Fruit fly (Drosophila melanogaster) whole organism, embryonic: ENCODE data around the gene CG9132.

Experiments
- B-H1 ChIP-seq: fragments of 200-800 bp; sonication (Bioruptor generic); IDR thresholded peaks from 3 replicates; pipeline ENCODE4 v1.3.6; 2022; ENCODE audit warnings: missing biosample characterization, missing genetic modification characterization
- CG10209 ChIP-seq: fragments of 200-800 bp; sonication (Bioruptor generic); optimal IDR thresholded peaks from 3 replicates; lab custom pipeline; 2017; ENCODE audit warnings: missing biosample characterization, mild to moderate bottlenecking, missing genetic modification characterization, missing genetic modification reagents
- CG10462 ChIP-seq: fragments of 200-800 bp; sonication (Bioruptor generic); optimal IDR thresholded peaks from 2 replicates; lab custom pipeline; 2016; ENCODE audit warnings: missing biosample characterization, missing genetic modification characterization
- CG10654 ChIP-seq: fragments of 200-800 bp; sonication (Bioruptor generic); optimal IDR thresholded peaks from 2 replicates; lab custom pipeline; 2016; ENCODE audit warnings: missing biosample characterization, missing genetic modification characterization
- CG11560 ChIP-seq: fragments of 200-800 bp; sonication (Bioruptor generic); IDR thresholded peaks from 3 replicates; pipeline ENCODE4 v1.3.6; 2022; ENCODE audit warnings: missing biosample characterization, missing genetic modification characterization
- CG12659 ChIP-seq: fragments of 200-800 bp; sonication (Bioruptor generic); optimal IDR thresholded peaks from 3 replicates; lab custom pipeline; 2017; ENCODE audit warnings: mild to moderate bottlenecking, missing biosample characterization, missing genetic modification reagents, missing genetic modification characterization
- CG14050 ChIP-seq: fragments of 200-800 bp; sonication (Bioruptor generic); IDR thresholded peaks from 3 replicates; pipeline ENCODE4 v1.3.6; 2022; ENCODE audit warnings: missing biosample characterization, missing genetic modification characterization
- CG14667 ChIP-seq: fragments of 200-800 bp; sonication (Bioruptor generic); IDR thresholded peaks from 2 replicates; pipeline ENCODE4 v1.3.6; 2022; ENCODE audit warnings: missing biosample characterization, missing genetic modification characterization
- CG14965 ChIP-seq: fragments of 200-800 bp; sonication (Bioruptor generic); optimal IDR thresholded peaks from 2 replicates; lab custom pipeline; 2016; ENCODE audit warnings: missing biosample characterization, missing genetic modification characterization, borderline replicate concordance
- CG15601 ChIP-seq: fragments of 200-800 bp; sonication (Bioruptor generic); optimal IDR thresholded peaks from 3 replicates; lab custom pipeline; 2019; ENCODE audit warnings: missing biosample characterization, mild to moderate bottlenecking, missing genetic modification characterization, moderate library complexity
- CG1647 ChIP-seq: fragments of 200-800 bp; sonication (Bioruptor generic); optimal IDR thresholded peaks from 3 replicates; lab custom pipeline; 2016; ENCODE audit warnings: missing biosample characterization, missing genetic modification characterization
- CG17568 ChIP-seq: fragments of 200-800 bp; sonication (Bioruptor generic); optimal IDR thresholded peaks from 2 replicates; lab custom pipeline; 2018; ENCODE audit warnings: missing biosample characterization, mild to moderate bottlenecking, missing genetic modification characterization, moderate library complexity
- CG1792 ChIP-seq: fragments of 200-800 bp; sonication (Bioruptor generic); optimal IDR thresholded peaks from 2 replicates; lab custom pipeline; 2016; ENCODE audit warnings: missing biosample characterization, missing genetic modification characterization
- CG30431 ChIP-seq: fragments of 200-800 bp; sonication (Bioruptor generic); optimal IDR thresholded peaks from 2 replicates; lab custom pipeline; 2017; ENCODE audit warnings: missing biosample characterization, missing genetic modification characterization
- CG3163 ChIP-seq: fragments of 200-800 bp; sonication (Bioruptor generic); optimal IDR thresholded peaks from 3 replicates; lab custom pipeline; 2016; ENCODE audit warnings: missing biosample characterization, missing genetic modification characterization
- CG34422 ChIP-seq: fragments of 200-800 bp; sonication (Bioruptor generic); IDR thresholded peaks from 3 replicates; pipeline ENCODE4 v1.3.6; 2022; ENCODE audit warnings: missing biosample characterization, missing genetic modification characterization
- CG4404 ChIP-seq: fragments of 200-800 bp; sonication (Bioruptor generic); IDR thresholded peaks from 2 replicates; pipeline ENCODE4 v1.3.6; 2022; ENCODE audit warnings: missing biosample characterization, missing genetic modification characterization
- CG6254 ChIP-seq: fragments of 200-800 bp; sonication (Bioruptor generic); optimal IDR thresholded peaks from 3 replicates; lab custom pipeline; 2017; ENCODE audit warnings: mild to moderate bottlenecking, missing biosample characterization, missing genetic modification reagents, missing genetic modification characterization
- CG7839 ChIP-seq: fragments of 200-800 bp; sonication (Bioruptor generic); optimal IDR thresholded peaks from 3 replicates; lab custom pipeline; 2018; ENCODE audit warnings: missing biosample characterization, mild to moderate bottlenecking, missing genetic modification characterization, moderate library complexity
- CG8359 ChIP-seq: fragments of 200-800 bp; sonication (Bioruptor generic); optimal IDR thresholded peaks from 2 replicates; lab custom pipeline; 2017; ENCODE audit warnings: missing biosample characterization, mild to moderate bottlenecking, missing genetic modification characterization, borderline replicate concordance
- CG9932 ChIP-seq: fragments of 200-800 bp; sonication (Bioruptor generic); IDR thresholded peaks from 2 replicates; pipeline ENCODE4 v1.3.6; 2022; ENCODE audit warnings: missing biosample characterization, missing genetic modification characterization
- Dad ChIP-seq: fragments of 200-800 bp; sonication (Bioruptor generic); optimal IDR thresholded peaks from 3 replicates; lab custom pipeline; 2016; ENCODE audit warnings: missing biosample characterization, missing genetic modification characterization
- Doc2 ChIP-seq: fragments of 200-800 bp; sonication (Bioruptor generic); IDR thresholded peaks from 2 replicates; pipeline ENCODE4 v1.3.6; 2022; ENCODE audit warnings: missing biosample characterization, missing genetic modification characterization
- Elba2 ChIP-seq: fragments of 200-800 bp; sonication (Bioruptor generic); optimal IDR thresholded peaks from 3 replicates; lab custom pipeline; 2016; ENCODE audit warnings: missing biosample characterization, missing genetic modification characterization
- Ets65A ChIP-seq: fragments of 200-800 bp; sonication (Bioruptor generic); peaks from one replicate; lab custom pipeline; 2016; ENCODE audit warnings: missing biosample characterization, missing genetic modification characterization
- HLHmδ ChIP-seq: fragments of 200-800 bp; sonication (Bioruptor generic); optimal IDR thresholded peaks from 2 replicates; lab custom pipeline; 2018; ENCODE audit warnings: missing biosample characterization, mild to moderate bottlenecking, missing genetic modification characterization, moderate library complexity
- NFAT ChIP-seq: fragments of 200-800 bp; sonication (Bioruptor generic); IDR thresholded peaks from 2 replicates; pipeline ENCODE4 v1.3.6; 2022; ENCODE audit warnings: missing biosample characterization, missing genetic modification characterization
- Oaz ChIP-seq: fragments of 200-800 bp; sonication (Bioruptor generic); IDR thresholded peaks from 2 replicates; pipeline ENCODE4 v1.3.6; 2022; ENCODE audit warnings: missing biosample characterization, missing genetic modification characterization
- Poxn ChIP-seq: fragments of 200-800 bp; sonication (Bioruptor generic); IDR thresholded peaks from 2 replicates; pipeline ENCODE4 v1.3.6; 2022; ENCODE audit warnings: missing biosample characterization, missing genetic modification characterization
- Sin3A ChIP-seq: fragments of >200 bp; optimal IDR thresholded peaks from 2 replicates; lab custom pipeline; 2018
- Vsx1 ChIP-seq: fragments of 200-800 bp; sonication (Bioruptor generic); optimal IDR thresholded peaks from 2 replicates; lab custom pipeline; 2017; ENCODE audit warnings: missing biosample characterization, mild to moderate bottlenecking, missing genetic modification characterization, missing genetic modification reagents
- YL-1 ChIP-seq: fragments of 200-800 bp; sonication (Bioruptor generic); optimal IDR thresholded peaks from 3 replicates; lab custom pipeline; 2017; ENCODE audit warnings: missing biosample characterization, mild to moderate bottlenecking, missing genetic modification characterization
- cas ChIP-seq: fragments of 200-800 bp; sonication (Bioruptor generic); IDR thresholded peaks from 2 replicates; pipeline ENCODE4 v1.3.6; 2022; ENCODE audit warnings: missing biosample characterization, missing genetic modification characterization
- dmrt99B ChIP-seq: fragments of 200-800 bp; sonication (Bioruptor generic); optimal IDR thresholded peaks from 2 replicates; lab custom pipeline; 2018; ENCODE audit warnings: missing biosample characterization, mild to moderate bottlenecking, missing genetic modification characterization, moderate library complexity
- esg ChIP-seq: fragments of 200-800 bp; sonication (Bioruptor generic); conservative IDR thresholded peaks from 2 replicates; pipeline ENCODE4 v1.3.6; 2022; ENCODE audit warnings: missing biosample characterization, missing genetic modification characterization
- eyg ChIP-seq: fragments of 200-800 bp; sonication (Bioruptor generic); optimal IDR thresholded peaks from 3 replicates; lab custom pipeline; 2016; ENCODE audit warnings: missing biosample characterization, missing genetic modification characterization
- hbn ChIP-seq: fragments of 200-800 bp; sonication (Bioruptor generic); IDR thresholded peaks from 2 replicates; pipeline ENCODE4 v1.3.6; 2022; ENCODE audit warnings: missing biosample characterization, missing genetic modification characterization; ENCODE audit not compliant: partially characterized antibody
- hth ChIP-seq: fragments of >200 bp; optimal IDR thresholded peaks from 2 replicates; lab custom pipeline; 2017; ENCODE audit warnings: inconsistent platforms
- jigr1 ChIP-seq: fragments of 200-800 bp; sonication (Bioruptor generic); IDR thresholded peaks from 3 replicates; pipeline ENCODE4 v1.3.6; 2022; ENCODE audit warnings: missing biosample characterization, missing genetic modification characterization
- peb ChIP-seq: fragments of 200-800 bp; sonication (Bioruptor generic); IDR thresholded peaks from 2 replicates; pipeline ENCODE4 v1.3.6; 2022; ENCODE audit warnings: missing biosample characterization, missing genetic modification characterization
- pfk ChIP-seq: fragments of 200-800 bp; sonication (Bioruptor generic); optimal IDR thresholded peaks from 2 replicates; lab custom pipeline; 2018; ENCODE audit warnings: missing biosample characterization, mild to moderate bottlenecking, missing genetic modification characterization, moderate library complexity
- schlank ChIP-seq: fragments of 200-800 bp; sonication (Bioruptor generic); optimal IDR thresholded peaks from 2 replicates; lab custom pipeline; 2018; ENCODE audit warnings: missing biosample characterization, mild to moderate bottlenecking, missing genetic modification characterization
- so ChIP-seq: fragments of 200-800 bp; sonication (Bioruptor generic); IDR thresholded peaks from 3 replicates; pipeline ENCODE4 v1.3.6; 2022; ENCODE audit warnings: missing biosample characterization, missing genetic modification characterization
- sug ChIP-seq: fragments of 200-800 bp; optimal IDR thresholded peaks from 2 replicates; lab custom pipeline; 2019; ENCODE audit warnings: missing biosample characterization, mild to moderate bottlenecking, missing genetic modification characterization, moderate library complexity
- toy ChIP-seq: fragments of 200-800 bp; sonication (Bioruptor generic); IDR thresholded peaks from 2 replicates; pipeline ENCODE4 v1.3.6; 2022; ENCODE audit warnings: missing biosample characterization, missing genetic modification characterization
- tup ChIP-seq: fragments of 200-800 bp; sonication (Bioruptor generic); optimal IDR thresholded peaks from 2 replicates; lab custom pipeline; 2016; ENCODE audit warnings: missing biosample characterization, mild to moderate bottlenecking, missing genetic modification characterization, moderate library complexity
- unpg ChIP-seq: fragments of 200-800 bp; sonication (Bioruptor generic); optimal IDR thresholded peaks from 3 replicates; lab custom pipeline; 2018; ENCODE audit warnings: missing biosample characterization, mild to moderate bottlenecking, missing genetic modification characterization, moderate library complexity
- vfl ChIP-seq: fragments of 200-800 bp; sonication (Bioruptor generic); optimal IDR thresholded peaks from 2 replicates; lab custom pipeline; 2016; ENCODE audit warnings: missing biosample characterization, missing genetic modification characterization
- vvl ChIP-seq: fragments of 200-800 bp; sonication (Bioruptor generic); IDR thresholded peaks from 2 replicates; pipeline ENCODE4 v1.3.6; 2022; ENCODE audit warnings: missing biosample characterization, missing genetic modification characterization
- zen ChIP-seq: fragments of 200-800 bp; sonication (Bioruptor generic); optimal IDR thresholded peaks from 3 replicates; lab custom pipeline; 2018; ENCODE audit warnings: missing biosample characterization, mild to moderate bottlenecking, missing genetic modification characterization, moderate library complexity
- zen2 ChIP-seq: fragments of 200-800 bp; sonication (Bioruptor generic); IDR thresholded peaks from 3 replicates; pipeline ENCODE4 v1.3.6; 2022; ENCODE audit warnings: missing biosample characterization, missing genetic modification characterization; ENCODE audit not compliant: partially characterized antibody
- zf30C ChIP-seq: fragments of 200-800 bp; sonication (Bioruptor generic); optimal IDR thresholded peaks from 3 replicates; lab custom pipeline; 2018; ENCODE audit warnings: missing biosample characterization, mild to moderate bottlenecking, missing genetic modification characterization

The CG9132 gene

DNA sequence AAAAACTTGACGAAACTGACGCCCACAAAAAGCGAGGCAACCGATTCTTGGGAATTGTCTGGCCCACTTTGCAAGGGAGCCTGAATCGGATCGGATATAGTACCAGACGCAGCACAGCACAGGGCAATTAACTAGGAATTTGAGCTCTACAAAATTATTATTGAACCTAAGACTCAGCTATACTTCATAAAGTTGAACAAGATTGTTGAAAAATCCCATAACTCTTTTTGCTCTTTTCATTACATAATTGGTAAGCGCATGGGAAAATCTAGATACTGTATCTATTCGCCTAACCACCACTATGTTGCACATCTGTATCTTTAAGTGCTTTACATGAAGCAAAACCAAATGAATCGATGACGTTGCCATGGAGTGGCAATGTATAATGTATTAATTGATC lies 32.6 kb upstream of the CG9132 start (continued):
- peak; percentile 39 for TF ChIP-seq eyg (GFP tag; lab: Kevin White, UChicago)
- TF ChIP-seq CG1647 (GFP tag; lab: Kevin White, UChicago), result peak; percentile 63
- TF ChIP-seq CG17568 (GFP tag; lab: Kevin White, UChicago), result peak; percentile 49
- TF ChIP-seq Dad (GFP tag; lab: Kevin White, UChicago), result peak; percentile 35
- TF ChIP-seq vfl (GFP tag; lab: Kevin White, UChicago), result no peak
- no peak for TF ChIP-seq sug (tag; lab: Kevin White, UChicago)
- no peak for TF ChIP-seq cas
- TF ChIP-seq peb (GFP tag; lab: Robert Waterston, UW), result peak; percentile 54
- TF ChIP-seq toy (GFP tag; lab: Robert Waterston, UW), result no peak
- peak; percentile 83 for TF ChIP-seq unpg (GFP tag; lab: Kevin White, UChicago)
- TF ChIP-seq CG14965 (GFP tag; lab: Kevin White, UChicago), result peak; percentile 53
- no peak for TF ChIP-seq Elba2 (GFP tag; lab: Kevin White, UChicago)
- TF ChIP-seq zen (tag; lab: Kevin White, UChicago), result peak; percentile 38
- TF ChIP-seq B-H1 (GFP tag; lab: Robert Waterston, UW), result peak; percentile 46; the same call in 2 of the 3 replicates
- TF ChIP-seq schlank (tag; lab: Kevin White, UChicago), result peak; percentile 23
- TF ChIP-seq CG14050 (GFP tag; lab: Robert Waterston, UW), result peak; percentile 66
- peak; percentile 66 for TF ChIP-seq Oaz
- TF ChIP-seq CG11560 (tag; lab: Robert Waterston, UW), result no peak
- TF ChIP-seq tup (GFP tag; lab: Kevin White, UChicago), result peak; percentile 30
- peak; percentile 55; the same call in 1 of the 3 replicates for TF ChIP-seq jigr1 (GFP tag; lab: Robert Waterston, UW)
- no peak for TF ChIP-seq zf30C (GFP tag; lab: Kevin White, UChicago)
- TF ChIP-seq CG9932 (GFP tag; lab: Robert Waterston, UW), result peak; percentile 31; the same call in 1 of the 2 replicates
- TF ChIP-seq CG7839 (tag; lab: Kevin White, UChicago), result peak; percentile 84
- peak; percentile 80 for TF ChIP-seq Ets65A (GFP tag; lab: Kevin White, UChicago)
- TF ChIP-seq CG8359 (GFP tag; lab: Kevin White, UChicago), result peak; percentile 25
- TF ChIP-seq CG6254, result peak; percentile 77
- no peak for TF ChIP-seq Doc2 (GFP tag; lab: Robert Waterston, UW)
- TF ChIP-seq NFAT (GFP tag; lab: Robert Waterston, UW), result 0 out of 2 replicates have a peak, but pooled peaks have one; percentile 15
- TF ChIP-seq Vsx1 (GFP tag; lab: Kevin White, UChicago), result peak; percentile 33
- TF ChIP-seq CG12659 (GFP tag; lab: Kevin White, UChicago), result peak; percentile 62
- TF ChIP-seq CG15601, result peak; percentile 83
- peak; percentile 70; the same call in 1 of the 2 replicates for TF ChIP-seq CG14667 (GFP tag; lab: Robert Waterston, UW)
- TF ChIP-seq HLHmδ (GFP tag; lab: Kevin White, UChicago), result no peak
- no peak for TF ChIP-seq pfk (GFP tag; lab: Kevin White, UChicago)
- no peak for TF ChIP-seq Sin3A
- TF ChIP-seq CG3163 (GFP tag; lab: Kevin White, UChicago), result peak; percentile 2
- TF ChIP-seq CG10209, result peak; percentile 67
- peak; percentile 65 for TF ChIP-seq CG10654 (GFP tag; lab: Kevin White, UChicago)
- TF ChIP-seq vvl (GFP tag; lab: Robert Waterston, UW), result peak; percentile 87
- TF ChIP-seq CG34422 (GFP tag; lab: Robert Waterston, UW), result peak; percentile 61; the same call in 1 of the 3 replicates
- no peak for TF ChIP-seq hbn (GFP tag; lab: Robert Waterston, UW)
- peak; percentile 64 for TF ChIP-seq esg (GFP tag; lab: Robert Waterston, UW)
- peak; percentile 41; the same call in 1 of the 2 replicates for TF ChIP-seq CG4404 (GFP tag; lab: Robert Waterston, UW)
- peak; percentile 44 for TF ChIP-seq CG10462 (GFP tag; lab: Kevin White, UChicago)
- TF ChIP-seq CG1792 (GFP tag; lab: Kevin White, UChicago), result peak; percentile 55
- no peak for TF ChIP-seq Poxn
- no peak for TF ChIP-seq hth (lab: Kevin White, UChicago)
- TF ChIP-seq so (GFP tag; lab: Robert Waterston, UW), result peak; percentile 82; the same call in 2 of the 3 replicates
- peak; percentile 64 for TF ChIP-seq CG30431 (GFP tag; lab: Kevin White, UChicago)
- TF ChIP-seq YL-1, result no peak
- TF ChIP-seq zen2 (GFP tag; lab: Robert Waterston, UW), result no peak
- TF ChIP-seq dmrt99B, result peak; percentile 88
